Worm (Caenorhabditis elegans) whole organism, L1 larva: ENCODE data around the gene lmp-2.

Experiments
- blmp-1 ChIP-seq: fragments of 150-350 bp; optimal IDR thresholded peaks from 2 replicates; lab custom pipeline; 2014; ENCODE audit warnings: missing biosample characterization, missing genetic modification characterization
- ces-1 ChIP-seq: fragments of 150-350 bp; optimal IDR thresholded peaks from 2 replicates; lab custom pipeline; 2014; ENCODE audit warnings: missing biosample characterization, missing genetic modification reagents, missing genetic modification characterization
- dpl-1 ChIP-seq, 3 experiments: fragments of 150-350 bp in 2 of 3; sonication (generic microtip) in 1 of 3; optimal IDR thresholded peaks; 2 replicates each; lab custom pipeline; 2014 to 2017; ENCODE audit warnings: missing biosample characterization in 3 of 3, missing genetic modification characterization in 3 of 3, missing genetic modification reagents in 3 of 3
- efl-3 ChIP-seq: fragments of 200-800 bp; sonication (Bioruptor generic); optimal IDR thresholded peaks from 2 replicates; lab custom pipeline; 2018; ENCODE audit warnings: mild to moderate bottlenecking, missing genetic modification characterization, missing compliant biosample characterization
- lin-15B ChIP-seq: fragments of 150-350 bp; sonication (generic microtip); optimal IDR thresholded peaks from 3 replicates; lab custom pipeline; 2014; ENCODE audit warnings: missing biosample characterization, missing genetic modification characterization
- mep-1 ChIP-seq: fragments of 150-350 bp; optimal IDR thresholded peaks from 2 replicates; lab custom pipeline; 2014; ENCODE audit warnings: missing biosample characterization, missing genetic modification characterization
- pqm-1 ChIP-seq: sonication (generic microtip); optimal IDR thresholded peaks from 3 replicates; lab custom pipeline; 2017; ENCODE audit warnings: missing biosample characterization, missing genetic modification characterization
- snpc-4 ChIP-seq: fragments of 150-350 bp; optimal IDR thresholded peaks from 2 replicates; lab custom pipeline; 2014; ENCODE audit warnings: missing biosample characterization, missing genetic modification characterization
- swsn-7 ChIP-seq: sonication (generic microtip); optimal IDR thresholded peaks from 2 replicates; lab custom pipeline; 2016; ENCODE audit warnings: missing genetic modification characterization, missing compliant biosample characterization
- unc-62 ChIP-seq: fragments of 150-350 bp; optimal IDR thresholded peaks from 2 replicates; lab custom pipeline; 2014; ENCODE audit warnings: missing biosample characterization, missing genetic modification reagents, missing genetic modification characterization
- vab-15 ChIP-seq: sonication (generic microtip); optimal IDR thresholded peaks from 2 replicates; lab custom pipeline; 2017; ENCODE audit warnings: missing genotype, mild to moderate bottlenecking, missing genetic modification characterization, missing compliant biosample characterization

ce11 chrX:1141617-1142016, 16.2 kb downstream of the lmp-2 start:
- no peak for TF ChIP-seq snpc-4 (tag; lab: Kevin White, UChicago)
- TF ChIP-seq lin-15B (tag; lab: Kevin White, UChicago): no peak
- TF ChIP-seq pqm-1 (tag; lab: Kevin White, UChicago): no peak
- TF ChIP-seq dpl-1 (GFP tag; optimal IDR thresholded peaks at IDR 0.05; lab: Kevin White, UChicago): no peak
- TF ChIP-seq efl-3: no peak
- TF ChIP-seq mep-1 (tag; lab: Kevin White, UChicago): no peak
- TF ChIP-seq ces-1: no peak
- TF ChIP-seq blmp-1 (tag; lab: Kevin White, UChicago): no peak
- no peak for TF ChIP-seq swsn-7 (tag; lab: Kevin White, UChicago)
- TF ChIP-seq unc-62 (GFP tag; lab: Kevin White, UChicago): no peak
- no peak for TF ChIP-seq vab-15 (tag; lab: Kevin White, UChicago)
